Fruit fly (Drosophila melanogaster) whole organism, embryonic: ENCODE results near the gene CG33307.

Experiments used
- CG10565 ChIP-seq: fragments of 200-800 bp; sonication (Bioruptor generic); optimal IDR thresholded peaks from 3 replicates; lab custom pipeline; 2016; ENCODE audit warnings: missing biosample characterization, mild to moderate bottlenecking, missing genetic modification characterization
- CG11723 ChIP-seq: fragments of 200-800 bp; sonication (Bioruptor generic); optimal IDR thresholded peaks from 2 replicates; lab custom pipeline; 2017; ENCODE audit warnings: missing biosample characterization, mild to moderate bottlenecking, missing genetic modification characterization
- CG15696 ChIP-seq: fragments of 200-800 bp; sonication (Bioruptor generic); optimal IDR thresholded peaks from 2 replicates; lab custom pipeline; 2019; ENCODE audit warnings: missing biosample characterization, mild to moderate bottlenecking, missing genetic modification characterization, moderate library complexity
- CG1647 ChIP-seq: fragments of 200-800 bp; sonication (Bioruptor generic); optimal IDR thresholded peaks from 3 replicates; lab custom pipeline; 2016; ENCODE audit warnings: missing biosample characterization, missing genetic modification characterization
- CG17328 ChIP-seq: fragments of 200-800 bp; sonication (Bioruptor generic); IDR thresholded peaks from 2 replicates; pipeline ENCODE4 v1.3.6; 2022; ENCODE audit warnings: missing biosample characterization, missing genetic modification characterization
- CG17361 ChIP-seq: fragments of 200-800 bp; sonication (Bioruptor generic); IDR thresholded peaks from 3 replicates; pipeline ENCODE4 v1.3.6; 2022; ENCODE audit warnings: missing biosample characterization, missing genetic modification characterization
- CG18599 ChIP-seq: fragments of 200-800 bp; sonication (Bioruptor generic); optimal IDR thresholded peaks from 3 replicates; lab custom pipeline; 2017; ENCODE audit warnings: missing biosample characterization, missing genetic modification characterization, mild to moderate bottlenecking, moderate library complexity, missing genetic modification reagents
- CG2120 ChIP-seq: fragments of 200-800 bp; sonication (Bioruptor generic); optimal IDR thresholded peaks from 3 replicates; lab custom pipeline; 2016; ENCODE audit warnings: missing biosample characterization, missing genetic modification characterization
- CG2202 ChIP-seq: fragments of 200-800 bp; sonication (Bioruptor generic); optimal IDR thresholded peaks from 2 replicates; lab custom pipeline; 2018; ENCODE audit warnings: missing biosample characterization, mild to moderate bottlenecking, missing genetic modification characterization
- CG2678 ChIP-seq: fragments of 200-800 bp; sonication (Bioruptor generic); optimal IDR thresholded peaks from 3 replicates; lab custom pipeline; 2019; ENCODE audit warnings: missing biosample characterization, mild to moderate bottlenecking, missing genetic modification characterization, moderate library complexity
- CG2875 ChIP-seq: fragments of 200-800 bp; sonication (Bioruptor generic); optimal IDR thresholded peaks from 2 replicates; lab custom pipeline; 2017; ENCODE audit warnings: missing biosample characterization, mild to moderate bottlenecking, missing genetic modification characterization, missing genetic modification reagents
- CG32532 ChIP-seq: fragments of 200-800 bp; sonication (Bioruptor generic); IDR thresholded peaks from 2 replicates; pipeline ENCODE4 v1.3.6; 2022; ENCODE audit warnings: missing biosample characterization, missing genetic modification characterization
- CG3281 ChIP-seq: fragments of 200-800 bp; sonication (Bioruptor generic); optimal IDR thresholded peaks from 3 replicates; lab custom pipeline; 2017; ENCODE audit warnings: missing biosample characterization, mild to moderate bottlenecking, missing genetic modification characterization
- CG4617 ChIP-seq: fragments of 200-800 bp; sonication (Bioruptor generic); optimal IDR thresholded peaks from 3 replicates; lab custom pipeline; 2016; ENCODE audit warnings: missing biosample characterization, missing genetic modification characterization, borderline replicate concordance
- CG5180 ChIP-seq: fragments of 200-800 bp; sonication (Bioruptor generic); optimal IDR thresholded peaks from 3 replicates; lab custom pipeline; 2017; ENCODE audit warnings: missing biosample characterization, missing genetic modification characterization, mild to moderate bottlenecking, moderate library complexity, missing genetic modification reagents
- CG7839 ChIP-seq: fragments of 200-800 bp; sonication (Bioruptor generic); optimal IDR thresholded peaks from 3 replicates; lab custom pipeline; 2018; ENCODE audit warnings: missing biosample characterization, mild to moderate bottlenecking, missing genetic modification characterization, moderate library complexity
- CG9876 ChIP-seq: fragments of 200-800 bp; sonication (Bioruptor generic); optimal IDR thresholded peaks from 2 replicates; lab custom pipeline; 2016; ENCODE audit warnings: missing biosample characterization, missing genetic modification characterization
- CTCF ChIP-seq: fragments of 200-800 bp; sonication (Bioruptor generic); optimal IDR thresholded peaks from 2 replicates; lab custom pipeline; 2017; ENCODE audit warnings: missing biosample characterization, mild to moderate bottlenecking, missing genetic modification characterization, moderate library complexity
- Fer3 ChIP-seq: fragments of 200-800 bp; sonication (Bioruptor generic); optimal IDR thresholded peaks from 2 replicates; lab custom pipeline; 2018; ENCODE audit warnings: missing biosample characterization, mild to moderate bottlenecking, missing genetic modification characterization, moderate library complexity
- Gug ChIP-seq: fragments of 200-800 bp; sonication (Bioruptor generic); IDR thresholded peaks from 4 replicates; pipeline ENCODE4 v1.3.6; 2022; ENCODE audit warnings: missing biosample characterization, missing genetic modification characterization
- HHEX ChIP-seq: fragments of 200-800 bp; sonication (Bioruptor generic); optimal IDR thresholded peaks from 3 replicates; lab custom pipeline; 2017; ENCODE audit warnings: missing biosample characterization, mild to moderate bottlenecking, missing genetic modification characterization, missing genetic modification reagents
- Hmr ChIP-seq: fragments of 200-800 bp; sonication (Bioruptor generic); optimal IDR thresholded peaks from 3 replicates; lab custom pipeline; 2017; ENCODE audit warnings: mild to moderate bottlenecking, missing biosample characterization, missing genetic modification reagents, missing genetic modification characterization
- Hr51 ChIP-seq, 2 experiments: fragments of 200-800 bp; sonication (Bioruptor generic); optimal IDR thresholded peaks; 2 replicates in 1 of 2; 3 replicates in 1 of 2; lab custom pipeline; 2016 to 2018; ENCODE audit warnings: missing biosample characterization in 2 of 2, missing genetic modification characterization in 2 of 2, mild to moderate bottlenecking in 1 of 2, moderate library complexity in 1 of 2
- Jarid2 ChIP-seq: fragments of 200-800 bp; sonication (Bioruptor generic); optimal IDR thresholded peaks from 3 replicates; lab custom pipeline; 2017; ENCODE audit warnings: mild to moderate bottlenecking, missing biosample characterization, missing genetic modification reagents, missing genetic modification characterization
- MBD-R2 ChIP-seq: fragments of 200-800 bp; sonication (Bioruptor generic); IDR thresholded peaks from 2 replicates; pipeline ENCODE4 v1.3.6; 2022; ENCODE audit warnings: missing biosample characterization, missing genetic modification characterization
- Med ChIP-seq: fragments of 200-800 bp; sonication (Bioruptor generic); peaks from one replicate; lab custom pipeline; 2016; ENCODE audit warnings: missing biosample characterization, missing genetic modification characterization, mild to moderate bottlenecking, inconsistent platforms, moderate library complexity
- Meics ChIP-seq: fragments of 200-800 bp; sonication (Bioruptor generic); optimal IDR thresholded peaks from 2 replicates; lab custom pipeline; 2017; ENCODE audit warnings: missing biosample characterization, mild to moderate bottlenecking, missing genetic modification characterization
- NK7.1 ChIP-seq: fragments of 200-800 bp; sonication (Bioruptor generic); optimal IDR thresholded peaks from 3 replicates; lab custom pipeline; 2016; ENCODE audit warnings: missing biosample characterization, missing genetic modification characterization
- PHDP ChIP-seq: fragments of 200-800 bp; sonication (Bioruptor generic); optimal IDR thresholded peaks from 3 replicates; lab custom pipeline; 2018; ENCODE audit warnings: missing biosample characterization, mild to moderate bottlenecking, missing genetic modification characterization, moderate library complexity
- ase ChIP-seq: fragments of 200-800 bp; sonication (Bioruptor generic); IDR thresholded peaks from 3 replicates; pipeline ENCODE4 v1.3.6; 2022; ENCODE audit warnings: missing biosample characterization, missing genetic modification characterization
- croc ChIP-seq: fragments of 200-800 bp; sonication (Bioruptor generic); conservative IDR thresholded peaks from 3 replicates; pipeline ENCODE4 v1.3.6; 2022; ENCODE audit warnings: missing biosample characterization, missing genetic modification characterization
- cwo ChIP-seq: fragments of 200-800 bp; sonication (Bioruptor generic); optimal IDR thresholded peaks from 3 replicates; lab custom pipeline; 2017; ENCODE audit warnings: missing biosample characterization, missing genetic modification characterization, mild to moderate bottlenecking, moderate library complexity, missing genetic modification reagents
- dan ChIP-seq: fragments of 200-800 bp; sonication (Bioruptor generic); IDR thresholded peaks from 2 replicates; pipeline ENCODE4 v1.3.6; 2022; ENCODE audit warnings: missing biosample characterization, missing genetic modification characterization
- exex ChIP-seq: fragments of 200-800 bp; sonication (Bioruptor generic); optimal IDR thresholded peaks from 4 replicates; lab custom pipeline; 2018; ENCODE audit warnings: missing biosample characterization, mild to moderate bottlenecking, missing genetic modification characterization, moderate library complexity
- ftz-f1 ChIP-seq: fragments of 200-800 bp; sonication (Bioruptor generic); optimal IDR thresholded peaks from 2 replicates; lab custom pipeline; 2016; ENCODE audit warnings: missing biosample characterization, missing genetic modification characterization
- gem ChIP-seq: fragments of 200-800 bp; sonication (Bioruptor generic); optimal IDR thresholded peaks from 2 replicates; lab custom pipeline; 2019; ENCODE audit warnings: missing biosample characterization, mild to moderate bottlenecking, missing genetic modification characterization, moderate library complexity
- grau ChIP-seq: fragments of 200-800 bp; optimal IDR thresholded peaks from 3 replicates; lab custom pipeline; 2019; ENCODE audit warnings: missing biosample characterization, mild to moderate bottlenecking, missing genetic modification characterization, moderate library complexity
- grn ChIP-seq: fragments of 200-800 bp; sonication (Bioruptor generic); optimal IDR thresholded peaks from 3 replicates; lab custom pipeline; 2017; ENCODE audit warnings: missing biosample characterization, missing genetic modification characterization
- jing ChIP-seq: fragments of 200-800 bp; sonication (Bioruptor generic); optimal IDR thresholded peaks from 2 replicates; lab custom pipeline; 2018; ENCODE audit warnings: missing biosample characterization, mild to moderate bottlenecking, missing genetic modification characterization
- lab ChIP-seq: fragments of 200-800 bp; sonication (Bioruptor generic); optimal IDR thresholded peaks from 3 replicates; lab custom pipeline; 2017; ENCODE audit warnings: missing biosample characterization, missing genetic modification characterization, mild to moderate bottlenecking, moderate library complexity, missing genetic modification reagents
- lbe ChIP-seq: fragments of 200-800 bp; sonication (Bioruptor generic); optimal IDR thresholded peaks from 2 replicates; lab custom pipeline; 2016; ENCODE audit warnings: missing biosample characterization, mild to moderate bottlenecking, missing genetic modification characterization
- lov ChIP-seq, 2 experiments: fragments of 200-800 bp in 1 of 2; fragments of >200 bp in 1 of 2; sonication (Bioruptor generic) in 1 of 2; IDR thresholded peaks in 1 of 2; optimal IDR thresholded peaks in 1 of 2; 2 replicates in 1 of 2; 3 replicates in 1 of 2; pipeline versions ENCODE4 v1.3.6 to Lab custom; 2017 to 2022; ENCODE audit warnings: missing biosample characterization in 1 of 2, missing genetic modification characterization in 1 of 2
- mirr ChIP-seq: fragments of 200-800 bp; sonication (Bioruptor generic); optimal IDR thresholded peaks from 3 replicates; lab custom pipeline; 2018; ENCODE audit warnings: missing biosample characterization, mild to moderate bottlenecking, missing genetic modification characterization
- org-1 ChIP-seq: fragments of 200-800 bp; sonication (Bioruptor generic); optimal IDR thresholded peaks from 2 replicates; lab custom pipeline; 2017; ENCODE audit warnings: missing biosample characterization, missing genetic modification characterization
- pfk ChIP-seq: fragments of 200-800 bp; sonication (Bioruptor generic); optimal IDR thresholded peaks from 2 replicates; lab custom pipeline; 2018; ENCODE audit warnings: missing biosample characterization, mild to moderate bottlenecking, missing genetic modification characterization, moderate library complexity
- sd ChIP-seq: fragments of 200-800 bp; sonication (Bioruptor generic); optimal IDR thresholded peaks from 3 replicates; lab custom pipeline; 2018; ENCODE audit warnings: missing biosample characterization, mild to moderate bottlenecking, missing genetic modification characterization, moderate library complexity
- sug ChIP-seq: fragments of 200-800 bp; optimal IDR thresholded peaks from 2 replicates; lab custom pipeline; 2019; ENCODE audit warnings: missing biosample characterization, mild to moderate bottlenecking, missing genetic modification characterization, moderate library complexity
- unpg ChIP-seq: fragments of 200-800 bp; sonication (Bioruptor generic); optimal IDR thresholded peaks from 3 replicates; lab custom pipeline; 2018; ENCODE audit warnings: missing biosample characterization, mild to moderate bottlenecking, missing genetic modification characterization, moderate library complexity

CG33307 gene

dm6 chr2L:13845178-13845577 is 3.9 kb upstream of the CG33307 start, which contains the start of gene CG8997 (continued):
- TF ChIP-seq CG10565 (GFP tag; lab: Kevin White, UChicago) (no peak), croc (GFP tag; lab: Robert Waterston, UW) (no peak), grn (GFP tag; lab: Kevin White, UChicago) (peak; percentile 25), exex (peak; percentile 87), cwo (GFP tag; lab: Kevin White, UChicago) (peak; percentile 51), sd (tag; lab: Kevin White, UChicago) (no peak), CG9876 (GFP tag; lab: Kevin White, UChicago) (no peak), CG2678 (tag; lab: Kevin White, UChicago) (no peak), NK7.1 (GFP tag; lab: Kevin White, UChicago) (no peak), pfk (GFP tag; lab: Kevin White, UChicago) (no peak), CG32532 (GFP tag; lab: Robert Waterston, UW) (peak; percentile 30; the same call in 1 of the 2 replicates), MBD-R2 (GFP tag; lab: Robert Waterston, UW) (no peak), CG11723 (GFP tag; lab: Kevin White, UChicago) (no peak), CTCF (no peak), unpg (GFP tag; lab: Kevin White, UChicago) (no peak), lbe (GFP tag; lab: Kevin White, UChicago) (peak; percentile 5), CG17361 (GFP tag; lab: Robert Waterston, UW) (no peak), ftz-f1 (no peak), CG1647 (GFP tag; lab: Kevin White, UChicago) (no peak), dan (GFP tag; lab: Robert Waterston, UW) (no peak), Med (peak; percentile 37), lov (optimal IDR thresholded peaks at IDR 0.05; lab: Kevin White, UChicago) (no peak), lov (GFP tag; IDR thresholded peaks at IDR 0.05; lab: Robert Waterston, UW) (no peak), HHEX (no peak), sug (peak; percentile 92), CG5180 (GFP tag; lab: Kevin White, UChicago) (no peak), CG15696 (no peak), CG17328 (no peak), org-1 (GFP tag; lab: Kevin White, UChicago) (no peak), ase (GFP tag; lab: Robert Waterston, UW) (0 out of 3 replicates have a peak, but pooled peaks have one; percentile 19), mirr (GFP tag; lab: Kevin White, UChicago) (peak; percentile 7)

dm6 chr2L:13843692-13844284 is 2.5 kb upstream of the CG33307 start, which contains the start of gene CG33306:
Gene CG33306 (minus strand): TSS chr2L:13843742.
- TF ChIP-seq cwo (GFP tag; lab: Kevin White, UChicago) (peak; percentile 3), CG7839 (tag; lab: Kevin White, UChicago) (peak; percentile 23), Gug (no peak), jing (GFP tag; lab: Kevin White, UChicago) (no peak), CG18599 (GFP tag; lab: Kevin White, UChicago) (peak; percentile 37), CG3281 (GFP tag; lab: Kevin White, UChicago) (peak; percentile 31), Fer3 (peak; percentile 21), CG2120 (GFP tag; lab: Kevin White, UChicago) (peak; percentile 25), lab (GFP tag; lab: Kevin White, UChicago) (peak; percentile 22), Jarid2 (GFP tag; lab: Kevin White, UChicago) (no peak), mirr (GFP tag; lab: Kevin White, UChicago) (no peak), CG2875 (GFP tag; lab: Kevin White, UChicago) (no peak), PHDP (tag; lab: Kevin White, UChicago) (peak; percentile 7), CG2202 (no peak), exex (peak; percentile 96), Hr51 (GFP tag; optimal IDR thresholded peaks at IDR 0.05; lab: Kevin White, UChicago) (peak in 1 of 2 experiments; percentile 1), gem (tag; lab: Kevin White, UChicago) (peak; percentile 54), CG4617 (GFP tag; lab: Kevin White, UChicago) (no peak), grau (peak; percentile 42), unpg (GFP tag; lab: Kevin White, UChicago) (peak; percentile 10), CG2678 (tag; lab: Kevin White, UChicago) (peak; percentile 51), Hmr (GFP tag; lab: Kevin White, UChicago) (peak; percentile 20), Meics (peak; percentile 14)
